Worm (Caenorhabditis elegans): Measurements from ENCODE around the gene dhrs-4.

DNA sequence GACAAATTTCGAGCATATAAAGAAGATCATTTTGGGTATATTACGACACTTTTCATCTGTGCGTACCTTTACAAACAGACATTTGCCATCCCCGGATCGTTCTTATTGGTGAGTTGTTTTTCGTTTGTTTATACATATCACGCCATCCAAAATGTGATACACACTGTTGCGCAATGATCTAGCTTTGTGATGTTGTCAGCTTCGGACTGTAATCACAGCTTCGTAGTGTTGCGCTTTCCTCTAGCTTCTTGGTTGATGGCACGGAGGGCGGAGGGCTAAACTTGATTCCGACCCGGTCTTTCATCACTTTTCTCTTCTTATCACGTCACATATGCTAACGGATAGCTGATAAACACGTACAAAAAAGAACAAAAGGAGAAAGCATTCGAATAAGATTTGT is 43.1 kb upstream of the dhrs-4 start:
- no peak for TF ChIP-seq snpc-4 (tag; optimal IDR thresholded peaks at IDR 0.05)
- no peak for TF ChIP-seq mdl-1 (tag; optimal IDR thresholded peaks at IDR 0.05)
- no peak for TF ChIP-seq C34F6.9 (tag; optimal IDR thresholded peaks at IDR 0.05)
- no peak for TF ChIP-seq ceh-82 (tag; optimal IDR thresholded peaks at IDR 0.05)
- no peak for TF ChIP-seq nhr-25 (tag; optimal IDR thresholded peaks at IDR 0.05)
- TF ChIP-seq fos-1 (tag; optimal IDR thresholded peaks at IDR 0.05) = no peak
- no peak for TF ChIP-seq elt-1 (tag; optimal IDR thresholded peaks at IDR 0.05)
- TF ChIP-seq ztf-11 (tag; optimal IDR thresholded peaks at IDR 0.05) = no peak
- no peak for TF ChIP-seq ztf-4 (tag; optimal IDR thresholded peaks at IDR 0.05)
- no peak for TF ChIP-seq unc-62 (GFP tag; optimal IDR thresholded peaks at IDR 0.05)
- no peak for TF ChIP-seq unc-39 (tag; optimal IDR thresholded peaks at IDR 0.05)
- TF ChIP-seq nhr-11 (tag; optimal IDR thresholded peaks at IDR 0.05) = no peak

All from whole organism, L2 larva.